Fruit fly (Drosophila melanogaster) whole organism, adult: ENCODE data around the gene CG5355.

Experiments
- CG11617 ChIP-seq: fragments of 200-800 bp; sonication (Bioruptor generic); optimal IDR thresholded peaks from 2 replicates; lab custom pipeline; 2017; ENCODE audit warnings: mild to moderate bottlenecking, missing biosample characterization, missing genetic modification reagents, missing genetic modification characterization
- CG12768 ChIP-seq: fragments of 200-800 bp; sonication (Bioruptor generic); optimal IDR thresholded peaks from 2 replicates; lab custom pipeline; 2017; ENCODE audit warnings: missing biosample characterization, missing genetic modification characterization, mild to moderate bottlenecking, moderate library complexity, missing genetic modification reagents
- CG14711 ChIP-seq: fragments of 200-800 bp; sonication (Bioruptor generic); optimal IDR thresholded peaks from 2 replicates; lab custom pipeline; 2018; ENCODE audit warnings: missing biosample characterization, mild to moderate bottlenecking, missing genetic modification characterization, moderate library complexity
- CG1620 ChIP-seq: fragments of 200-800 bp; sonication (Bioruptor generic); optimal IDR thresholded peaks from 2 replicates; lab custom pipeline; 2016; ENCODE audit warnings: missing biosample characterization, missing genetic modification characterization
- CG33017 ChIP-seq: fragments of 200-800 bp; sonication (Bioruptor generic); optimal IDR thresholded peaks from 2 replicates; lab custom pipeline; 2018; ENCODE audit warnings: missing biosample characterization, mild to moderate bottlenecking, missing genetic modification characterization, moderate library complexity
- CG5204 ChIP-seq: fragments of 200-800 bp; sonication (Bioruptor generic); optimal IDR thresholded peaks from 2 replicates; lab custom pipeline; 2016; ENCODE audit warnings: missing biosample characterization, missing genetic modification characterization
- CG7045 ChIP-seq: fragments of 200-800 bp; sonication (Bioruptor generic); optimal IDR thresholded peaks from 2 replicates; lab custom pipeline; 2017; ENCODE audit warnings: missing biosample characterization, mild to moderate bottlenecking, missing genetic modification characterization
- CG7101 ChIP-seq: fragments of 200-800 bp; sonication (Bioruptor generic); optimal IDR thresholded peaks from 2 replicates; lab custom pipeline; 2018; ENCODE audit warnings: missing biosample characterization, mild to moderate bottlenecking, missing genetic modification characterization, moderate library complexity
- Clk ChIP-seq: fragments of 200-800 bp; sonication (Bioruptor generic); optimal IDR thresholded peaks from 2 replicates; lab custom pipeline; 2017; ENCODE audit warnings: missing biosample characterization, missing genetic modification characterization
- Crg-1 ChIP-seq: fragments of 200-800 bp; sonication (Bioruptor generic); optimal IDR thresholded peaks from 2 replicates; lab custom pipeline; 2016; ENCODE audit warnings: missing biosample characterization, missing genetic modification characterization
- Hr96 ChIP-seq: fragments of 200-800 bp; sonication (Bioruptor generic); optimal IDR thresholded peaks from 2 replicates; lab custom pipeline; 2016; ENCODE audit warnings: missing biosample characterization, missing genetic modification characterization
- Mnt ChIP-seq: fragments of 200-800 bp; sonication (Bioruptor generic); optimal IDR thresholded peaks from 2 replicates; lab custom pipeline; 2016; ENCODE audit warnings: missing biosample characterization, mild to moderate bottlenecking, missing genetic modification characterization
- bab1 ChIP-seq: fragments of 200-800 bp; sonication (Bioruptor generic); optimal IDR thresholded peaks from 3 replicates; lab custom pipeline; 2019; ENCODE audit warnings: missing biosample characterization, mild to moderate bottlenecking, missing genetic modification characterization, moderate library complexity
- cic ChIP-seq: fragments of 200-800 bp; sonication (Bioruptor generic); optimal IDR thresholded peaks from 2 replicates; lab custom pipeline; 2017; ENCODE audit warnings: missing biosample characterization, mild to moderate bottlenecking, missing genetic modification characterization, moderate library complexity
- cnc ChIP-seq, 2 experiments: fragments of >200 bp; optimal IDR thresholded peaks; 2 replicates each; lab custom pipeline; 2017
- kay ChIP-seq: fragments of 200-800 bp; sonication (Bioruptor generic); peaks from one replicate; lab custom pipeline; 2016; ENCODE audit warnings: missing biosample characterization, missing genetic modification characterization, borderline replicate concordance
- ovo ChIP-seq: fragments of 200-800 bp; sonication (Bioruptor generic); optimal IDR thresholded peaks from 2 replicates; lab custom pipeline; 2016; ENCODE audit warnings: missing biosample characterization, missing genetic modification characterization
- pad ChIP-seq: fragments of 200-800 bp; sonication (Bioruptor generic); optimal IDR thresholded peaks from 3 replicates; lab custom pipeline; 2017; ENCODE audit warnings: missing biosample characterization, missing genetic modification characterization, mild to moderate bottlenecking, moderate library complexity, missing genetic modification reagents
- tj ChIP-seq: fragments of 200-800 bp; sonication (Bioruptor generic); optimal IDR thresholded peaks from 3 replicates; lab custom pipeline; 2017; ENCODE audit warnings: missing biosample characterization, mild to moderate bottlenecking, missing genetic modification characterization, moderate library complexity
- toe ChIP-seq: fragments of 200-800 bp; sonication (Bioruptor generic); optimal IDR thresholded peaks from 2 replicates; lab custom pipeline; 2016; ENCODE audit warnings: missing biosample characterization, missing genetic modification characterization

Gene CG5355

dm6 chr2L:10426534-10427048 is 13.3 kb upstream of the CG5355 start, which contains the start of the genes SmB and KdelR:
TSS of gene SmB (minus strand) at chr2L:10426627.
TSS of gene KdelR (plus strand) at chr2L:10426887.
- TF ChIP-seq CG11617 (GFP tag; lab: Kevin White, UChicago) = peak; percentile 65
- no peak for TF ChIP-seq CG33017 (tag; lab: Kevin White, UChicago)
- TF ChIP-seq Crg-1 (GFP tag; lab: Kevin White, UChicago) = peak; percentile 54
- peak; percentile 26 for TF ChIP-seq cic
- TF ChIP-seq CG14711 (tag; lab: Kevin White, UChicago) = peak; percentile 65
- TF ChIP-seq Mnt (GFP tag; lab: Kevin White, UChicago) = peak; percentile 89
- no peak for TF ChIP-seq CG1620 (GFP tag; lab: Kevin White, UChicago)
- peak; percentile 97 for TF ChIP-seq tj (GFP tag; lab: Kevin White, UChicago)
- TF ChIP-seq CG12768 = no peak
- peak; percentile 34 for TF ChIP-seq bab1 (GFP tag; lab: Kevin White, UChicago)
- TF ChIP-seq cnc (optimal IDR thresholded peaks at IDR 0.05; lab: Kevin White, UChicago) = peak in 1 of 2 experiments; percentile 2
- peak; percentile 63 for TF ChIP-seq CG7101 (tag; lab: Kevin White, UChicago)

- TF ChIP-seq CG1620 (GFP tag; lab: Kevin White, UChicago) (no peak), CG14711 (tag; lab: Kevin White, UChicago) (no peak), Mnt (GFP tag; lab: Kevin White, UChicago) (no peak), Hr96 (GFP tag; lab: Kevin White, UChicago) (no peak), CG7045 (no peak), Crg-1 (GFP tag; lab: Kevin White, UChicago) (no peak), CG7101 (tag; lab: Kevin White, UChicago) (no peak), bab1 (GFP tag; lab: Kevin White, UChicago) (no peak), CG33017 (tag; lab: Kevin White, UChicago) (no peak), cic (no peak), Clk (no peak)
Measured at dm6 chr2L:10425599-10425998, 12.3 kb upstream of the CG5355 start.

- TF ChIP-seq ovo (no peak), kay (GFP tag; lab: Kevin White, UChicago) (peak; percentile 68), bab1 (GFP tag; lab: Kevin White, UChicago) (peak; percentile 4), tj (GFP tag; lab: Kevin White, UChicago) (peak; percentile 88)
Measured at dm6 chr2L:10422643-10423606, 9.7 kb upstream of the CG5355 start, which contains the start of the genes pie and Wdfy2. TSS of gene pie (minus strand) at chr2L:10422780. TSS of gene Wdfy2 (plus strand) at chr2L:10423291.

dm6 chr2L:10418981-10419380 is 5.7 kb upstream of the CG5355 start, which contains the start of gene RfC3:
TSS of gene RfC3 (plus strand) at chr2L:10419190.
- no peak for TF ChIP-seq bab1 (GFP tag; lab: Kevin White, UChicago)
- TF ChIP-seq CG12768 = no peak
- peak; percentile 94 for TF ChIP-seq kay (GFP tag; lab: Kevin White, UChicago)
- TF ChIP-seq Mnt (GFP tag; lab: Kevin White, UChicago) = peak; percentile 16

dm6 chr2L:10408122-10408576 is 5.1 kb downstream of the CG5355 start, which contains the start of the genes Ip259 and RpS27A:
TSS of gene Ip259 (plus strand) at chr2L:10408352.
TSS of gene RpS27A (plus strand) at chr2L:10408352.
- peak; percentile 53 for TF ChIP-seq tj (GFP tag; lab: Kevin White, UChicago)
- no peak for TF ChIP-seq Hr96 (GFP tag; lab: Kevin White, UChicago)
- peak; percentile 74 for TF ChIP-seq Clk
- TF ChIP-seq CG1620 (GFP tag; lab: Kevin White, UChicago) = peak; percentile 83
- TF ChIP-seq CG11617 (GFP tag; lab: Kevin White, UChicago) = peak; percentile 86
- TF ChIP-seq ovo = no peak
- peak; percentile 87 for TF ChIP-seq CG7101 (tag; lab: Kevin White, UChicago)
- TF ChIP-seq toe = no peak
- peak; percentile 54 for TF ChIP-seq kay (GFP tag; lab: Kevin White, UChicago)
- peak; percentile 59 for TF ChIP-seq CG33017 (tag; lab: Kevin White, UChicago)
- peak; percentile 60 for TF ChIP-seq CG14711 (tag; lab: Kevin White, UChicago)
- peak; percentile 90 for TF ChIP-seq Mnt (GFP tag; lab: Kevin White, UChicago)
- peak; percentile 73 for TF ChIP-seq bab1 (GFP tag; lab: Kevin White, UChicago)
- peak; percentile 64 for TF ChIP-seq pad
- TF ChIP-seq cic = no peak
- peak; percentile 80 for TF ChIP-seq CG7045
- no peak for TF ChIP-seq cnc (optimal IDR thresholded peaks at IDR 0.05; lab: Kevin White, UChicago)
- TF ChIP-seq CG5204 (GFP tag; lab: Kevin White, UChicago) = no peak
- peak; percentile 83 for TF ChIP-seq Crg-1 (GFP tag; lab: Kevin White, UChicago)
- TF ChIP-seq CG12768 = peak; percentile 80
